Fruit fly (Drosophila melanogaster) whole organism, embryonic: Measurements from ENCODE around the gene Cyt-c-p.

Experiments used
- CG17359 ChIP-seq: fragments of 200-800 bp; sonication (Bioruptor generic); optimal IDR thresholded peaks from 3 replicates; lab custom pipeline; 2018; ENCODE audit warnings: missing biosample characterization, mild to moderate bottlenecking, missing genetic modification characterization, moderate library complexity
- CG3065 ChIP-seq: fragments of 200-800 bp; sonication (Bioruptor generic); optimal IDR thresholded peaks from 2 replicates; lab custom pipeline; 2016; ENCODE audit warnings: missing biosample characterization, missing genetic modification characterization
- CG5245 ChIP-seq: fragments of 200-800 bp; sonication (Bioruptor generic); optimal IDR thresholded peaks from 3 replicates; lab custom pipeline; 2016; ENCODE audit warnings: missing biosample characterization, missing genetic modification characterization
- CG5953 ChIP-seq: fragments of 200-800 bp; sonication (Bioruptor generic); IDR thresholded peaks from 2 replicates; pipeline ENCODE4 v1.3.6; 2022; ENCODE audit warnings: missing biosample characterization, missing genetic modification characterization
- CG8359 ChIP-seq: fragments of 200-800 bp; sonication (Bioruptor generic); optimal IDR thresholded peaks from 2 replicates; lab custom pipeline; 2017; ENCODE audit warnings: missing biosample characterization, mild to moderate bottlenecking, missing genetic modification characterization, borderline replicate concordance
- CG8765 ChIP-seq: fragments of 200-800 bp; sonication (Bioruptor generic); IDR thresholded peaks from 2 replicates; pipeline ENCODE4 v1.3.6; 2022; ENCODE audit warnings: missing biosample characterization, missing genetic modification characterization
- D19B ChIP-seq: fragments of 200-800 bp; sonication (Bioruptor generic); optimal IDR thresholded peaks from 2 replicates; lab custom pipeline; 2017; ENCODE audit warnings: missing biosample characterization, mild to moderate bottlenecking, missing genetic modification characterization
- Lhr ChIP-seq: fragments of 200-800 bp; sonication (Bioruptor generic); optimal IDR thresholded peaks from 3 replicates; lab custom pipeline; 2017; ENCODE audit warnings: mild to moderate bottlenecking, missing biosample characterization, missing genetic modification reagents, missing genetic modification characterization
- dmrt11E ChIP-seq: fragments of 200-800 bp; sonication (Bioruptor generic); optimal IDR thresholded peaks from 3 replicates; lab custom pipeline; 2018; ENCODE audit warnings: missing biosample characterization, mild to moderate bottlenecking, missing genetic modification characterization, moderate library complexity
- gsb-n ChIP-seq: fragments of 200-800 bp; sonication (Bioruptor generic); optimal IDR thresholded peaks from 3 replicates; lab custom pipeline; 2018; ENCODE audit warnings: missing biosample characterization, mild to moderate bottlenecking, missing genetic modification characterization
- nerfin-1 ChIP-seq: fragments of 200-800 bp; sonication (Bioruptor generic); optimal IDR thresholded peaks from 3 replicates; lab custom pipeline; 2019; ENCODE audit warnings: missing biosample characterization, mild to moderate bottlenecking, missing genetic modification characterization, moderate library complexity
- pan ChIP-seq, 4 experiments: fragments of >200 bp in 3 of 4; fragments of 200-800 bp in 1 of 4; sonication (Bioruptor generic) in 1 of 4; optimal IDR thresholded peaks in 3 of 4; IDR thresholded peaks in 1 of 4; 2 replicates each; pipeline versions ENCODE4 v1.3.6 to Lab custom; 2017 to 2022; ENCODE audit warnings: missing biosample characterization in 2 of 4, missing genetic modification characterization in 2 of 4, mixed read lengths in 1 of 4

- no peak for TF ChIP-seq CG8359 (GFP tag; lab: Kevin White, UChicago)
- no peak for TF ChIP-seq gsb-n (tag; lab: Kevin White, UChicago)
- no peak for TF ChIP-seq CG5245 (GFP tag; lab: Kevin White, UChicago)
- TF ChIP-seq CG5953: no peak
- TF ChIP-seq CG17359: no peak
- no peak for TF ChIP-seq Lhr
- no peak for TF ChIP-seq nerfin-1 (tag; lab: Kevin White, UChicago)
- TF ChIP-seq dmrt11E (tag; lab: Kevin White, UChicago): no peak
- no peak for TF ChIP-seq CG8765 (GFP tag; lab: Robert Waterston, UW)
- TF ChIP-seq D19B (GFP tag; lab: Kevin White, UChicago): no peak
- TF ChIP-seq pan (optimal IDR thresholded peaks at IDR 0.05; lab: Kevin White, UChicago): no peak
- no peak for TF ChIP-seq pan (GFP tag; optimal IDR thresholded peaks at IDR 0.05 in 1 of 2, IDR thresholded peaks at IDR 0.05 in 1 of 2)
- TF ChIP-seq CG3065 (GFP tag; lab: Kevin White, UChicago): no peak
These were observed 47.4 kb upstream of the Cyt-c-p start for dm6 chr2L:16672290-16672689.
